Worm (Caenorhabditis elegans): ENCODE results near the gene Y57G11C.33.

ce11 chrIV:14609774-14610173 is 47.1 kb upstream of the Y57G11C.33 start:
- TF ChIP-seq nhr-11 (tag; optimal IDR thresholded peaks at IDR 0.05) (no peak), pqm-1 (tag; optimal IDR thresholded peaks at IDR 0.05) (no peak), ceh-2 (tag; optimal IDR thresholded peaks at IDR 0.05) (no peak), ceh-19 (GFP tag; optimal IDR thresholded peaks at IDR 0.05) (no peak), pax-1 (tag; optimal IDR thresholded peaks at IDR 0.05) (no peak), dmd-4 (tag; optimal IDR thresholded peaks at IDR 0.05; ENCODE audit: borderline replicate concordance) (no peak), Y22D7AL.16 (tag; optimal IDR thresholded peaks at IDR 0.05) (no peak), unc-86 (tag; optimal IDR thresholded peaks at IDR 0.05) (no peak), hlh-15 (tag; optimal IDR thresholded peaks at IDR 0.05) (no peak), nhr-232 (tag; optimal IDR thresholded peaks at IDR 0.05) (no peak), ceh-9 (tag; optimal IDR thresholded peaks at IDR 0.05) (no peak)

All from whole organism, late embryonic.